Fruit fly (Drosophila melanogaster) whole organism, adult: Measurements from ENCODE around the gene CG2444.
A peak's percentile ranks its signal among the peaks of the same experiment; 100 is the strongest.

ENCODE experiments used
- CG11617 ChIP-seq: fragments of 200-800 bp; sonication (Bioruptor generic); optimal IDR thresholded peaks from 2 replicates; lab custom pipeline; 2017; ENCODE audit warnings: mild to moderate bottlenecking, missing biosample characterization, missing genetic modification reagents, missing genetic modification characterization
- CG12768 ChIP-seq: fragments of 200-800 bp; sonication (Bioruptor generic); optimal IDR thresholded peaks from 2 replicates; lab custom pipeline; 2017; ENCODE audit warnings: missing biosample characterization, missing genetic modification characterization, mild to moderate bottlenecking, moderate library complexity, missing genetic modification reagents
- CG14711 ChIP-seq: fragments of 200-800 bp; sonication (Bioruptor generic); optimal IDR thresholded peaks from 2 replicates; lab custom pipeline; 2018; ENCODE audit warnings: missing biosample characterization, mild to moderate bottlenecking, missing genetic modification characterization, moderate library complexity
- CG1620 ChIP-seq: fragments of 200-800 bp; sonication (Bioruptor generic); optimal IDR thresholded peaks from 2 replicates; lab custom pipeline; 2016; ENCODE audit warnings: missing biosample characterization, missing genetic modification characterization
- CG33017 ChIP-seq: fragments of 200-800 bp; sonication (Bioruptor generic); optimal IDR thresholded peaks from 2 replicates; lab custom pipeline; 2018; ENCODE audit warnings: missing biosample characterization, mild to moderate bottlenecking, missing genetic modification characterization, moderate library complexity
- CG5204 ChIP-seq: fragments of 200-800 bp; sonication (Bioruptor generic); optimal IDR thresholded peaks from 2 replicates; lab custom pipeline; 2016; ENCODE audit warnings: missing biosample characterization, missing genetic modification characterization
- CG7045 ChIP-seq: fragments of 200-800 bp; sonication (Bioruptor generic); optimal IDR thresholded peaks from 2 replicates; lab custom pipeline; 2017; ENCODE audit warnings: missing biosample characterization, mild to moderate bottlenecking, missing genetic modification characterization
- CG7101 ChIP-seq: fragments of 200-800 bp; sonication (Bioruptor generic); optimal IDR thresholded peaks from 2 replicates; lab custom pipeline; 2018; ENCODE audit warnings: missing biosample characterization, mild to moderate bottlenecking, missing genetic modification characterization, moderate library complexity
- Clk ChIP-seq: fragments of 200-800 bp; sonication (Bioruptor generic); optimal IDR thresholded peaks from 2 replicates; lab custom pipeline; 2017; ENCODE audit warnings: missing biosample characterization, missing genetic modification characterization
- Crg-1 ChIP-seq: fragments of 200-800 bp; sonication (Bioruptor generic); optimal IDR thresholded peaks from 2 replicates; lab custom pipeline; 2016; ENCODE audit warnings: missing biosample characterization, missing genetic modification characterization
- Hr96 ChIP-seq: fragments of 200-800 bp; sonication (Bioruptor generic); optimal IDR thresholded peaks from 2 replicates; lab custom pipeline; 2016; ENCODE audit warnings: missing biosample characterization, missing genetic modification characterization
- Mnt ChIP-seq: fragments of 200-800 bp; sonication (Bioruptor generic); optimal IDR thresholded peaks from 2 replicates; lab custom pipeline; 2016; ENCODE audit warnings: missing biosample characterization, mild to moderate bottlenecking, missing genetic modification characterization
- bab1 ChIP-seq: fragments of 200-800 bp; sonication (Bioruptor generic); optimal IDR thresholded peaks from 3 replicates; lab custom pipeline; 2019; ENCODE audit warnings: missing biosample characterization, mild to moderate bottlenecking, missing genetic modification characterization, moderate library complexity
- cic ChIP-seq: fragments of 200-800 bp; sonication (Bioruptor generic); optimal IDR thresholded peaks from 2 replicates; lab custom pipeline; 2017; ENCODE audit warnings: missing biosample characterization, mild to moderate bottlenecking, missing genetic modification characterization, moderate library complexity
- cnc ChIP-seq, 2 experiments: fragments of >200 bp; optimal IDR thresholded peaks; 2 replicates each; lab custom pipeline; 2017
- kay ChIP-seq: fragments of 200-800 bp; sonication (Bioruptor generic); peaks from one replicate; lab custom pipeline; 2016; ENCODE audit warnings: missing biosample characterization, missing genetic modification characterization, borderline replicate concordance
- ovo ChIP-seq: fragments of 200-800 bp; sonication (Bioruptor generic); optimal IDR thresholded peaks from 2 replicates; lab custom pipeline; 2016; ENCODE audit warnings: missing biosample characterization, missing genetic modification characterization
- pad ChIP-seq: fragments of 200-800 bp; sonication (Bioruptor generic); optimal IDR thresholded peaks from 3 replicates; lab custom pipeline; 2017; ENCODE audit warnings: missing biosample characterization, missing genetic modification characterization, mild to moderate bottlenecking, moderate library complexity, missing genetic modification reagents
- tj ChIP-seq: fragments of 200-800 bp; sonication (Bioruptor generic); optimal IDR thresholded peaks from 3 replicates; lab custom pipeline; 2017; ENCODE audit warnings: missing biosample characterization, mild to moderate bottlenecking, missing genetic modification characterization, moderate library complexity
- toe ChIP-seq: fragments of 200-800 bp; sonication (Bioruptor generic); optimal IDR thresholded peaks from 2 replicates; lab custom pipeline; 2016; ENCODE audit warnings: missing biosample characterization, missing genetic modification characterization

The CG2444 gene

DNA sequence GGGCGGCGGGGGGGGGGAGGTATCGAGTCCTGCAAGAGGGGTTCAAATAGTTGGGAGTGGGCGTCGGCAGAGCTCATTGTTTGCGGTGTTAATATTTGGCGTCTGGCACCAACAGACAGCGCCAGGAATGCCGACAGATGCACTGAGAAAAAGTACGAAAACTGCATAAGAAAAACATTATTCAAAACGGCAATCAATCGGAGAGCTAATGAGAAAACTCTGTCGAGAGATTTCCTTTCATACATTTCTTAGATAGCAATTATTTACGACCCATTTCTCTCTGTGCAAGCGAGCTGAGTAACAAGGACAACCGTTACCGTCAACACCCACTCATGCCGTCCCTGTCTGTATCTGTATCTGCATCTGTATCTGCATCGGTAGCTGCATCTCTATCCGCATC is 41.0 kb downstream of the CG2444 start:
- no peak for TF ChIP-seq CG12768 (GFP tag; lab: Kevin White, UChicago)
- TF ChIP-seq CG7101 (tag; lab: Kevin White, UChicago): no peak
- no peak for TF ChIP-seq CG7045
- TF ChIP-seq CG11617 (GFP tag; lab: Kevin White, UChicago): no peak
- TF ChIP-seq kay (GFP tag; lab: Kevin White, UChicago): no peak
- TF ChIP-seq cic (GFP tag; lab: Kevin White, UChicago): no peak
- no peak for TF ChIP-seq cnc (optimal IDR thresholded peaks at IDR 0.05; lab: Kevin White, UChicago)
- TF ChIP-seq bab1 (GFP tag; lab: Kevin White, UChicago): no peak
- TF ChIP-seq toe (GFP tag; lab: Kevin White, UChicago): no peak
- no peak for TF ChIP-seq Mnt
- TF ChIP-seq tj (GFP tag; lab: Kevin White, UChicago): no peak

DNA sequence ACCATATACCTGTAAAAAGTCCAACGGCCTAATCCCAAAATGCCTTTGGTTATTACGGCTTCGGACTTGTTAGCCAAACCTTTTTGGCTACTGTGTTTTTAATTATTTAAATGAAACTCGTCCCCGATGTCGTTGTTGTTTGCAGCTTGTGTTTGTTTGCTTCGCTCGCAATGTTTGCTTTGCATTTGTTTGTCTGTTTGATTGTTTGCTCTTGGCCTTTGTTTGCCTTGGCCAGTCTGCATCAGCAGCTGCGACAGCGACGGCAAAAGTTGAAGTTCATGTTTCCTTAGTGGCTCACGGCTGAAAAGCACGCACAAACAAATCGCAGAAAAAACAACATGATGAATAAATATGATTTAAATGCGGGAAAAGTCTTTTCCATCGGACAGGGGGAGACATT is 44.6 kb downstream of the CG2444 start:
- TF ChIP-seq CG1620 (GFP tag; lab: Kevin White, UChicago) (no peak), CG7101 (tag; lab: Kevin White, UChicago) (peak; percentile 43), Mnt (no peak)

- TF ChIP-seq Crg-1 (no peak), CG11617 (GFP tag; lab: Kevin White, UChicago) (no peak), pad (GFP tag; lab: Kevin White, UChicago) (no peak), CG1620 (GFP tag; lab: Kevin White, UChicago) (no peak), kay (GFP tag; lab: Kevin White, UChicago) (no peak), CG5204 (no peak), cnc (optimal IDR thresholded peaks at IDR 0.05; lab: Kevin White, UChicago) (no peak), CG7045 (no peak), CG7101 (tag; lab: Kevin White, UChicago) (no peak), toe (GFP tag; lab: Kevin White, UChicago) (no peak), CG33017 (tag; lab: Kevin White, UChicago) (no peak), Hr96 (no peak), ovo (GFP tag; lab: Kevin White, UChicago) (no peak), cic (GFP tag; lab: Kevin White, UChicago) (no peak), bab1 (GFP tag; lab: Kevin White, UChicago) (no peak)
Measured at dm6 chrX:11659634-11660033, 45.5 kb downstream of the CG2444 start.

dm6 chrX:11659080-11659479 is 46.0 kb downstream of the CG2444 start:
- TF ChIP-seq CG14711 (tag; lab: Kevin White, UChicago) (peak; percentile 47), CG33017 (tag; lab: Kevin White, UChicago) (peak; percentile 20), tj (GFP tag; lab: Kevin White, UChicago) (peak; percentile 37), ovo (GFP tag; lab: Kevin White, UChicago) (no peak), bab1 (GFP tag; lab: Kevin White, UChicago) (peak; percentile 83), Clk (GFP tag; lab: Kevin White, UChicago) (no peak), CG11617 (GFP tag; lab: Kevin White, UChicago) (peak; percentile 26), CG12768 (GFP tag; lab: Kevin White, UChicago) (peak; percentile 33), CG7045 (peak; percentile 42), cic (GFP tag; lab: Kevin White, UChicago) (no peak), CG1620 (GFP tag; lab: Kevin White, UChicago) (no peak), toe (GFP tag; lab: Kevin White, UChicago) (peak; percentile 27), CG5204 (peak; percentile 11), Hr96 (no peak), CG7101 (tag; lab: Kevin White, UChicago) (peak; percentile 61), pad (GFP tag; lab: Kevin White, UChicago) (peak; percentile 28)

DNA sequence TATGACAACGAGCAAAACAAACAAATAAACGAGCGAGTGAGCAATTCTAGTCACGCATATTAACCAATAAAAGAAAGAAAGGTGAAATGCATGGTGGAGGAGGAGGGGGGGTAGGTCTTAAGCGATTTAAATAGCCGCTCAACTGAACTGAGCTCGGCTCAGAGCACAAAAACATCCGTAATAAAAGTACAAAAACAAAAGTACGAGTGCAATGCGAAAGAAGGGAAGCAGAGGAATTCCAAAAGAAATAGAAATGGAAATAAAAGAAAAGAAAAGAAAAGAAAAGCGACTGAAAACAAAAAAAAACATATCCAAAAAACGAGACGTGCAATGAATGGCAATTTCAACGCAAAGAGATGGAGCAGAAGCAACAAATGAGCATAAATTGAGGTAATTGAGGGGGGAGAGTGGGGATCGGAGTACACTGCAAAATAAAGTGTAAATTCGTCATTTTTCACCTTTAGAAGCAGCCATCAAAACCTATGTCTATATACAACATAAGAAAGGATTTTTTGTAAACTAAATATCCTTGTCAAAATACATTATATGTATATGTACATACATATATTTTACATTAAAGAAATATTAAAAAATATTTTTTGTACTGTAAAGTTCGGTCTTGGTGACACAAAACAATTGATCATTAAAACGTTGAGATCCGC is 46.8 kb downstream of the CG2444 start:
- no peak for TF ChIP-seq kay (GFP tag; lab: Kevin White, UChicago)
- no peak for TF ChIP-seq CG12768 (GFP tag; lab: Kevin White, UChicago)
- no peak for TF ChIP-seq Mnt
- no peak for TF ChIP-seq CG14711 (tag; lab: Kevin White, UChicago)
- TF ChIP-seq cnc (optimal IDR thresholded peaks at IDR 0.05; lab: Kevin White, UChicago): no peak
- no peak for TF ChIP-seq CG1620 (GFP tag; lab: Kevin White, UChicago)
- TF ChIP-seq Clk (GFP tag; lab: Kevin White, UChicago): no peak
- no peak for TF ChIP-seq cic (GFP tag; lab: Kevin White, UChicago)
- TF ChIP-seq CG7045: no peak
- TF ChIP-seq ovo (GFP tag; lab: Kevin White, UChicago): no peak
- TF ChIP-seq Hr96: no peak
- no peak for TF ChIP-seq toe (GFP tag; lab: Kevin White, UChicago)
- no peak for TF ChIP-seq bab1 (GFP tag; lab: Kevin White, UChicago)
- TF ChIP-seq CG11617 (GFP tag; lab: Kevin White, UChicago): no peak
- TF ChIP-seq CG7101 (tag; lab: Kevin White, UChicago): no peak
- TF ChIP-seq pad (GFP tag; lab: Kevin White, UChicago): no peak
- TF ChIP-seq CG5204: no peak

dm6 chrX:11657140-11657539 is 48.0 kb downstream of the CG2444 start:
- no peak for TF ChIP-seq CG5204
- no peak for TF ChIP-seq ovo (GFP tag; lab: Kevin White, UChicago)
- no peak for TF ChIP-seq Mnt
- no peak for TF ChIP-seq Crg-1
- no peak for TF ChIP-seq cic (GFP tag; lab: Kevin White, UChicago)
